Worm (Caenorhabditis elegans): ENCODE results near the gene C09G1.4.

Gene C09G1.4

DNA sequence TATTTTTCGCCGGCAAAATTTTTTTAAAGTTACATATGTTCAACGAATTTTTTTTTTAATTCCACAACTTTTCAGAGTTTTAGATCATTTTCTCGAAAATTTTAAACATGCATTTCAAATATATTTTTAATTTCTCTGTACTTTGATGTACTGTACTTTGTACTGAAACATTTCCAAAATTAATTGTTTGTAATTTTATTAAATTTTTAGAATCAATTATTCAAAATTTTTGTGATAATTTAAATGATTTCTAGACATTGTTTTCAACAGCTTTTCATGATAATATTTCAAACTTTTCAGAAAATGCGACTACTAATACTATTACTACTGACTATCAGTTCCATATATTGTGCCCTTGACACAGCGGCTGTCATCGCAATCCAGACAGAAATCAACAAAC is 62.7 kb downstream of the C09G1.4 start, which contains the start of gene mec-5 (continued):
- TF ChIP-seq lsy-2 (tag; optimal IDR thresholded peaks at IDR 0.05), result no peak

DNA sequence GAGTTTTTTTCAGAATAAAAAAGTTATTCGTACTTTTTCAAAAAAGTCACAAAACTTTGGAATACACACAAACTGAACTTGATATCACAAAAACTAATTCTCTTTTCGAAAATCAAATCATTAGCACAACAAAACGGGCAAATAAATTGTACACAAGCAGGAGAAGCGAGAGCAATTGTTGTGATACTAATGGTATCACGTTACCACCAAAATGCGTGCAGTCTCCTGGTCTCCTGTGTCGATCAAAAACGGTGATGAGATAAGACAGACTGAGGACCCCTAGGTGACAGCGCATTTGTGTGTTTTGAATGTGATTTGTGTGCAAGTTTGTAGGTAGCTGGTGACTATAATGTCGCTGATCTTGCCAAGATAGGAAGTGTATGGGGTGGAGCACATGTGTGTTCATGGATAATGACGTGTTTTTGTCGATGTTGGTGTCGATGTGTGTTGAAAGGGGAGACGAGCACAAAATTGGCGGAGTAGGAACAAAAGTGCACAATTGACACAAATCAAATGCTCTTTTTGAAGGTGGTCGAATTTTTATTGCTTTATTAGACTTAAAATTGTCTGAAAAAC is 66.6 kb downstream of the C09G1.4 start:
- TF ChIP-seq madf-5 (GFP tag; IDR thresholded peaks at IDR 0.05), result no peak
- TF ChIP-seq nhr-76 (tag; optimal IDR thresholded peaks at IDR 0.05), result no peak
- no peak for TF ChIP-seq nhr-111 (GFP tag; optimal IDR thresholded peaks at IDR 0.05)
- TF ChIP-seq ceh-62 (tag; optimal IDR thresholded peaks at IDR 0.05), result no peak
- peak; percentile 76 for TF ChIP-seq nhr-28 (tag; optimal IDR thresholded peaks at IDR 0.05)
- TF ChIP-seq ZK546.5 (tag; optimal IDR thresholded peaks at IDR 0.05), result no peak
- TF ChIP-seq Y75B8A.6 (GFP tag; IDR thresholded peaks at IDR 0.05), result no peak
- no peak for TF ChIP-seq ZK337.2 (GFP tag; IDR thresholded peaks at IDR 0.05)
- TF ChIP-seq mep-1 (tag; optimal IDR thresholded peaks at IDR 0.05), result no peak
- no peak for TF ChIP-seq F37D6.2 (tag; optimal IDR thresholded peaks at IDR 0.05)
- TF ChIP-seq lin-29 (GFP tag; IDR thresholded peaks at IDR 0.05), result no peak
- peak; percentile 82 for TF ChIP-seq hlh-11 (tag; optimal IDR thresholded peaks at IDR 0.05)
- TF ChIP-seq dmd-6 (GFP tag; IDR thresholded peaks at IDR 0.05), result peak; percentile 84
- TF ChIP-seq lsy-2 (tag; optimal IDR thresholded peaks at IDR 0.05), result no peak
- TF ChIP-seq lin-39 (tag; optimal IDR thresholded peaks at IDR 0.05), result no peak
- no peak for TF ChIP-seq pha-4 (GFP tag; IDR thresholded peaks at IDR 0.05)
- TF ChIP-seq pha-4 (tag; optimal IDR thresholded peaks at IDR 0.05), result no peak
- no peak for TF ChIP-seq spr-3 (GFP tag; optimal IDR thresholded peaks at IDR 0.05)
- TF ChIP-seq egl-43 (GFP tag; IDR thresholded peaks at IDR 0.05), result no peak
- no peak for TF ChIP-seq saeg-2 (GFP tag; IDR thresholded peaks at IDR 0.05)
- no peak for TF ChIP-seq zfp-3 (GFP tag; conservative IDR thresholded peaks at IDR 0.05)
- peak; percentile 95 for TF ChIP-seq nhr-102 (tag; optimal IDR thresholded peaks at IDR 0.05)
- no peak for TF ChIP-seq set-16 (GFP tag; IDR thresholded peaks at IDR 0.05)
- TF ChIP-seq daf-19 (GFP tag; conservative IDR thresholded peaks at IDR 0.05), result no peak
- TF ChIP-seq ama-1 (optimal IDR thresholded peaks at IDR 0.05), result no peak
- TF ChIP-seq nhr-41 (GFP tag; IDR thresholded peaks at IDR 0.05), result no peak
- no peak for TF ChIP-seq lin-15B (tag; optimal IDR thresholded peaks at IDR 0.05)
- TF ChIP-seq aly-2 (tag; optimal IDR thresholded peaks at IDR 0.05), result no peak
- TF ChIP-seq Y48G9A.11 (GFP tag; IDR thresholded peaks at IDR 0.05), result no peak
- no peak for TF ChIP-seq duxl-1 (tag; optimal IDR thresholded peaks at IDR 0.05; ENCODE audit: poor library complexity)
- no peak for TF ChIP-seq egl-27 (tag; optimal IDR thresholded peaks at IDR 0.05)
- no peak for TF ChIP-seq ctbp-1 (GFP tag; IDR thresholded peaks at IDR 0.05)
- TF ChIP-seq dmd-8 (GFP tag; IDR thresholded peaks at IDR 0.05), result no peak
- no peak for TF ChIP-seq rbr-2 (tag; optimal IDR thresholded peaks at IDR 0.05)
- TF ChIP-seq mxl-2 (GFP tag; conservative IDR thresholded peaks at IDR 0.05), result no peak
- TF ChIP-seq vab-7 (GFP tag; IDR thresholded peaks at IDR 0.05), result no peak
- TF ChIP-seq zip-11 (GFP tag; IDR thresholded peaks at IDR 0.05), result no peak
- peak; percentile 42; the same call in 1 of the 2 replicates for TF ChIP-seq tra-1 (GFP tag; IDR thresholded peaks at IDR 0.05)
- TF ChIP-seq php-3 (GFP tag; IDR thresholded peaks at IDR 0.05), result no peak
- TF ChIP-seq hlh-30 (tag; optimal IDR thresholded peaks at IDR 0.05; ENCODE audit: insufficient read depth), result peak; percentile 48
- no peak for TF ChIP-seq F10B5.3 (tag; optimal IDR thresholded peaks at IDR 0.05)
- no peak for TF ChIP-seq fos-1 (tag; optimal IDR thresholded peaks at IDR 0.05)
- TF ChIP-seq mdt-29 (GFP tag; IDR thresholded peaks at IDR 0.05), result no peak
- peak; percentile 69 for TF ChIP-seq dve-1 (tag; optimal IDR thresholded peaks at IDR 0.05; ENCODE audit: insufficient read depth)
- TF ChIP-seq snpc-1.2 (GFP tag; IDR thresholded peaks at IDR 0.05), result no peak
- TF ChIP-seq skn-1 (tag; optimal IDR thresholded peaks at IDR 0.05), result no peak
- TF ChIP-seq dmd-9 (GFP tag; IDR thresholded peaks at IDR 0.05), result no peak
- no peak for TF ChIP-seq snpc-4 (tag; optimal IDR thresholded peaks at IDR 0.05)
- TF ChIP-seq dpl-1 (GFP tag; optimal IDR thresholded peaks at IDR 0.05), result no peak
- TF ChIP-seq zfp-2 (tag; optimal IDR thresholded peaks at IDR 0.05), result no peak

Data from whole organism, L4 larva.